Worm (Caenorhabditis elegans): ENCODE results near the gene C33B4.2.
A peak's percentile ranks its signal among the peaks of the same experiment; 100 is the strongest.

C33B4.2 gene

DNA sequence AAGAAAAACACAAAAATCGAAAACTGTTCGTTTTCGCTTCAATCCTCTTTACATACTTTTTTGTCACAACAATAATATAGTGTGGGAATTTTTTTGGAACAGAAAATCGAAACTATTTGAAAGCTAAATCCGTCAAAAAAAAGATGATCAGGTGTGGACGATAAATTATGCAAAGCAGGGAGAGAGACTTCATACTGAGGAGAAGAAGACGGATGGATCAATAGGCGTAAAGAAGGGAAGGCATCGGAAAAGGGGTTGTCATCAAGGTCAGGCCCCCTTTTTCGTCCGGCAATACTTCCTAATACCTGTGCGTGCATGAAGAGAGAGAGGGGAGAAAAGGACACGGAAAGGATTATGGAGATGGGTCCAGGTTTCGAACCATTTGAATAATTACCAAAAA lies 28.4 kb upstream of the C33B4.2 start:
- TF ChIP-seq chd-7 (tag; optimal IDR thresholded peaks at IDR 0.05) = no peak
- no peak for TF ChIP-seq ceh-79 (tag; optimal IDR thresholded peaks at IDR 0.05)
- TF ChIP-seq F55B11.4 (tag; optimal IDR thresholded peaks at IDR 0.05; ENCODE audit: borderline replicate concordance, insufficient read depth) = no peak
- TF ChIP-seq snpc-1.1 (tag; optimal IDR thresholded peaks at IDR 0.05; ENCODE audit: insufficient read depth) = no peak
- no peak for TF ChIP-seq somi-1 (GFP tag; optimal IDR thresholded peaks at IDR 0.05)
- TF ChIP-seq ztf-25 (GFP tag; IDR thresholded peaks at IDR 0.05) = no peak
- TF ChIP-seq snpc-1.3 (tag; optimal IDR thresholded peaks at IDR 0.05; ENCODE audit: insufficient read depth) = no peak
- TF ChIP-seq madf-8 (GFP tag; conservative IDR thresholded peaks at IDR 0.05) = no peak
- TF ChIP-seq efl-1 (GFP tag; optimal IDR thresholded peaks at IDR 0.05) = no peak
- no peak for TF ChIP-seq aptf-2 (GFP tag; conservative IDR thresholded peaks at IDR 0.05)
- no peak for TF ChIP-seq B0019.2 (GFP tag; conservative IDR thresholded peaks at IDR 0.05)
- no peak for TF ChIP-seq let-526 (GFP tag; IDR thresholded peaks at IDR 0.05)
- no peak for TF ChIP-seq snpc-3.4 (tag; optimal IDR thresholded peaks at IDR 0.05)
- no peak for TF ChIP-seq ceh-91 (GFP tag; IDR thresholded peaks at IDR 0.05)

DNA sequence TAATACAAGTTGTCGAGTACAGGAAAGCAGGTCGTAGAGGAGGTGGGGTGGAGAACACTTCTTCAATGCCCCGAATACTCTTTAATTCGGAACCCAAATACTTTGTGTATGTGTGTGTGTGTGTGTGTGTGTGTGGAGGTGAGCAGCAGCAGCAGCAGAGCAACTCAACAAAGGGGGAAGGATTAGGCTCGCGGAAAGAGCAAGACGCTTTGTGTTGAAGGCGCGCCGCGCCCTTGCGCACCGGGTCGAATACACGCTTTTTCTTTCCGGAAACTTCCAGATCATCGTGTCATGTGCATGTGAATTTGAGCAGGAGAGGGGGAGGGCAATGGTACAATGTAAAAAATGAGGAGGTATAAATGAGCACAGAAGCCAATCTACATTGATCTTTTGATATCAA lies 26.8 kb upstream of the C33B4.2 start:
- TF ChIP-seq zfh-2 (GFP tag; conservative IDR thresholded peaks at IDR 0.05) (peak; percentile 60), snpc-1.1 (tag; optimal IDR thresholded peaks at IDR 0.05; ENCODE audit: insufficient read depth) (no peak)

DNA sequence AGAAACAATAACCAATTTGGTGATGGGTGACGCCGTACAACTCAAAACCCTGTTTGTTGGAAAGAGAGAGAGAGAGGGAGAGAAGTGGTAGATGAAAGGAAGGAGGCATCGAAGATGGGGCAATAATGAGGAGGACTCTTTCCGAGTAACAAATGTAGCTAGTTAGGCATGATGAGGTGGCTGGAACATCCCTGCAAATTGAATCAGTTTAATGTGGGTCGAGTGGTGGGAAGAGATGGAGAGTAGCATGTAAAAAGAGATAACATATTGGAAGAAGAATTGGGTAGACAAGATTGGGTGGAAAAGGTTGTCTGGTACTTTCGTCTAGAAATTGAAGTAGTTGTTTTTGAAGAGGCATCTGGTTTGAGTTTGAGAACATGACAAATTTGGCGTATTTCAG lies 24.3 kb upstream of the C33B4.2 start:
- TF ChIP-seq attf-3 (GFP tag; conservative IDR thresholded peaks at IDR 0.05) (0 out of 2 replicates have a peak, but pooled peaks have one; percentile 25), mxl-1 (tag; optimal IDR thresholded peaks at IDR 0.05) (no peak)

DNA sequence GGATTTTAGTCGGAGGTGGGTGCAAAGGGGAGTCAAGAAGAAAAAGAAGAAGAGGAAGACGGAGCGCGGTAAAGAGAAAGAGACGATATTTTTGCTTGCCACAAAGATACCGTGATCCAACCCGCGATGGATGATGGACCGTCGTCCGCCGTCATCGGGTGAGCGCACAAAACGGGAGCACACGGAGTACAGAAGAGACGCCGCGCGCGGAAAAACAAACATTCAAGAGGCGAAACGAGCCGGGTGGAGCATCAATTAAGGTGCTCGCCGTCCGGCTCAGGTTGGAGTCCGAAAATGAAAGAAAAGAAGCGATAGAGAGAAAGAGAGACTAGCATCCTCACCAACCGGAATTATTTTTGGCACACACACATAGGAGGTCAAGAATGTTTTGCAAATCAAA lies 21.8 kb upstream of the C33B4.2 start:
- TF ChIP-seq sdz-38 (tag; optimal IDR thresholded peaks at IDR 0.05) (no peak), somi-1 (GFP tag; optimal IDR thresholded peaks at IDR 0.05) (no peak), unc-62 (GFP tag; optimal IDR thresholded peaks at IDR 0.05) (no peak), ama-1 (optimal IDR thresholded peaks at IDR 0.05) (no peak), ama-1 (GFP tag; optimal IDR thresholded peaks at IDR 0.05) (no peak), zfh-2 (GFP tag; conservative IDR thresholded peaks at IDR 0.05) (peak; percentile 72), pbrm-1 (GFP tag; IDR thresholded peaks at IDR 0.05) (no peak), bed-1 (GFP tag; IDR thresholded peaks at IDR 0.05) (no peak), lag-1 (GFP tag; IDR thresholded peaks at IDR 0.05) (no peak), F33H1.4 (GFP tag; IDR thresholded peaks at IDR 0.05) (no peak), egrh-3 (GFP tag; IDR thresholded peaks at IDR 0.05) (peak; percentile 15; the same call in 1 of the 2 replicates)

DNA sequence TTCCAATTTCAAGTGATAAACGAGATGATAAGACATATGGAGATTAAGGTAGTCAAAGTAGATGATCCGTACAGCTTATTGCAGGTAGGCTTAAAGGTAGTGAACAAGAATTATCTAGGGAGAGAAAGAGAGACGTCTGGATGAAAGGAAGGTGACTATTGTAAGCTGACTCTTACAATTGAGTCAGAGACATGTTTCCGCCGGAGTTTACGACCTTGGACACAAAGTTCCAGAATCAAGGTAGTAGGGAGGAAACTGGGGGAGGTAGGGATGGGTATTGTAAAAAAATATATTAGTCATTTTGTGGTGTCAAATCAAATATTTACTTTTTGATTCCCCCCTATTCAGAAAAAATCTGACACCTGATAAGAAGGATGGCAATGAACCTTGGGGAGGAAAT lies 20.4 kb upstream of the C33B4.2 start:
- no peak for TF ChIP-seq lsl-1 (GFP tag; optimal IDR thresholded peaks at IDR 0.05)
- no peak for TF ChIP-seq cebp-2 (GFP tag; IDR thresholded peaks at IDR 0.05)
- no peak for TF ChIP-seq T26A5.8 (tag; optimal IDR thresholded peaks at IDR 0.05)
- TF ChIP-seq ceh-40 (GFP tag; IDR thresholded peaks at IDR 0.05) = no peak
- TF ChIP-seq F33H1.4 (GFP tag; IDR thresholded peaks at IDR 0.05) = no peak
- TF ChIP-seq repo-1 (tag; optimal IDR thresholded peaks at IDR 0.05) = no peak
- no peak for TF ChIP-seq xnd-1 (tag; optimal IDR thresholded peaks at IDR 0.05)
- TF ChIP-seq lin-54 (GFP tag; optimal IDR thresholded peaks at IDR 0.05) = no peak
- TF ChIP-seq hrde-1 (tag; optimal IDR thresholded peaks at IDR 0.05; ENCODE audit: borderline replicate concordance) = no peak
